Worm (Caenorhabditis elegans): ENCODE results near the gene T24E12.6.

Gene T24E12.6

ce11 chrII:3716961-3717360 is 44.5 kb downstream of the T24E12.6 start, which contains the start of gene fbxc-52:
Gene fbxc-52, plus strand, starts transcription at chrII:3717261.
- no peak for TF ChIP-seq pes-1 (GFP tag; IDR thresholded peaks at IDR 0.05)
- TF ChIP-seq hmbx-1 (tag; optimal IDR thresholded peaks at IDR 0.05), result no peak
- no peak for TF ChIP-seq flt-1 (GFP tag; IDR thresholded peaks at IDR 0.05)
- TF ChIP-seq scrt-1 (GFP tag; IDR thresholded peaks at IDR 0.05), result no peak
- TF ChIP-seq aly-1 (tag; optimal IDR thresholded peaks at IDR 0.05), result no peak
- TF ChIP-seq tbx-11 (GFP tag; IDR thresholded peaks at IDR 0.05), result no peak
- TF ChIP-seq tbx-37 (GFP tag; conservative IDR thresholded peaks at IDR 0.05), result no peak
- TF ChIP-seq hnd-1 (tag; optimal IDR thresholded peaks at IDR 0.05), result no peak
- no peak for TF ChIP-seq ceh-36 (tag; optimal IDR thresholded peaks at IDR 0.05)
- TF ChIP-seq ets-7 (tag; optimal IDR thresholded peaks at IDR 0.05), result no peak
- TF ChIP-seq ceh-13 (GFP tag; optimal IDR thresholded peaks at IDR 0.05), result no peak
- no peak for TF ChIP-seq B0310.2 (tag; optimal IDR thresholded peaks at IDR 0.05)
- no peak for TF ChIP-seq ama-1 (optimal IDR thresholded peaks at IDR 0.05)
- TF ChIP-seq hmg-4 (GFP tag; optimal IDR thresholded peaks at IDR 0.05), result no peak
- TF ChIP-seq tra-4 (tag; optimal IDR thresholded peaks at IDR 0.05), result no peak
- no peak for TF ChIP-seq F13C5.2 (tag; optimal IDR thresholded peaks at IDR 0.05)
- TF ChIP-seq sea-1 (GFP tag; conservative IDR thresholded peaks at IDR 0.05), result no peak

DNA sequence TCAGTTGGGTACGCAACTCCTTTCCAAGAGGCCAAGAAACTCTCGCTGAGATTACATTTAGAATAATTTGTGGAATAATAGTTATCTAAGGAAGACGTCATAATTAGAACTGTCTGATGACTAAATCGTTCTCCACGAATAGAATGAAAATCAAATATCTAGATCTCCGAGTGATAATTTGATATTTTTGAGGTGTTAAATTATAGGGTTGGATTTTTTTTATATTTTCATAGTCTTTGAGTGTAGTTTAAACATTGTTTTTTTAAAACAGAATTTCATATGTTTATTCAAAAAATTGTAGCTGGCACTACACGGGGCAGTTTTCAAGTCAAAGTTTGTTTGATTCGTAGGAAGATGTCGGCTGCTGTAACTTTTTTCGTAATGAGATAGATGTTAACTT is 45.0 kb downstream of the T24E12.6 start, which contains the start of gene srh-99:
Gene srh-99, minus strand, starts transcription at position 101 of the 400 bp plus-strand sequence.
- TF ChIP-seq ama-1 (optimal IDR thresholded peaks at IDR 0.05), result no peak
- no peak for TF ChIP-seq pes-1 (GFP tag; IDR thresholded peaks at IDR 0.05)
- no peak for TF ChIP-seq hmbx-1 (tag; optimal IDR thresholded peaks at IDR 0.05)
- TF ChIP-seq sea-1 (GFP tag; conservative IDR thresholded peaks at IDR 0.05), result no peak
- TF ChIP-seq flt-1 (GFP tag; IDR thresholded peaks at IDR 0.05), result no peak
- no peak for TF ChIP-seq ets-7 (tag; optimal IDR thresholded peaks at IDR 0.05)
- TF ChIP-seq F13C5.2 (tag; optimal IDR thresholded peaks at IDR 0.05), result no peak
- no peak for TF ChIP-seq aly-1 (tag; optimal IDR thresholded peaks at IDR 0.05)
- TF ChIP-seq scrt-1 (GFP tag; IDR thresholded peaks at IDR 0.05), result no peak
- no peak for TF ChIP-seq tbx-11 (GFP tag; IDR thresholded peaks at IDR 0.05)
- no peak for TF ChIP-seq hmg-4 (GFP tag; optimal IDR thresholded peaks at IDR 0.05)
- no peak for TF ChIP-seq ceh-13 (GFP tag; optimal IDR thresholded peaks at IDR 0.05)
- no peak for TF ChIP-seq B0310.2 (tag; optimal IDR thresholded peaks at IDR 0.05)
- no peak for TF ChIP-seq tra-4 (tag; optimal IDR thresholded peaks at IDR 0.05)
- TF ChIP-seq tbx-37 (GFP tag; conservative IDR thresholded peaks at IDR 0.05), result no peak
- no peak for TF ChIP-seq hnd-1 (tag; optimal IDR thresholded peaks at IDR 0.05)
- no peak for TF ChIP-seq ceh-36 (tag; optimal IDR thresholded peaks at IDR 0.05)

- TF ChIP-seq hmbx-1 (tag; optimal IDR thresholded peaks at IDR 0.05), result no peak
Measured at ce11 chrII:3714595-3714994, 46.9 kb downstream of the T24E12.6 start, which contains the start of gene srh-100. Gene srh-100, minus strand, starts transcription at chrII:3714695.

DNA sequence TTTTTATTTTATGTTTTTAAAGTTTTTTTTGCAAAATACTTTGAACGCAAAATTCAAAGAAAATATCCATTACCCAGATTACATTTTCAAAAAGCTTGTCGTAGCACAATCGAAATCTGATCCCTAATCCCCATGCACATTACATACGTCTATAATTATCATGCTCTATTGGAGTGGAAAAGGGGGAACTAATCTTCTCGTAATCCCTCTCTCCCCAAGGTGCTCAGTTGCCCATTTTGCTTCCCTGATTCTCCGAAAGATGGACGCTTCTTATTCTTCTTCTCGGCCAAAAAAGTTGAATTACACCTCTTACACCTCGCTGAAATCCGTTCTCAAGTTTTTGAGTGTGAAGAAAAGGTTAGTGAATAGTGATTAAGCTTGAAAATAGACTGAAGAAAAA is 50.5 kb downstream of the T24E12.6 start, which contains the start of gene fbxc-53:
Gene fbxc-53, plus strand, starts transcription at position 245 of the 400 bp plus-strand sequence.
- TF ChIP-seq pes-1 (GFP tag; IDR thresholded peaks at IDR 0.05) (no peak), aly-1 (tag; optimal IDR thresholded peaks at IDR 0.05) (no peak), ceh-36 (tag; optimal IDR thresholded peaks at IDR 0.05) (peak; percentile 51)
